Fruit fly (Drosophila melanogaster) whole organism, embryonic: ENCODE measurements around the gene CG8112.

Source experiments
- Blimp-1 ChIP-seq: fragments of 200-800 bp; sonication (Bioruptor generic); optimal IDR thresholded peaks from 3 replicates; lab custom pipeline; 2018; ENCODE audit warnings: missing biosample characterization, missing genetic modification characterization, mild to moderate bottlenecking, moderate library complexity, missing genetic modification reagents
- Bteb2 ChIP-seq: fragments of 200-800 bp; sonication (Bioruptor generic); optimal IDR thresholded peaks from 2 replicates; lab custom pipeline; 2016; ENCODE audit warnings: missing biosample characterization, missing genetic modification characterization
- CG10654 ChIP-seq: fragments of 200-800 bp; sonication (Bioruptor generic); optimal IDR thresholded peaks from 2 replicates; lab custom pipeline; 2016; ENCODE audit warnings: missing biosample characterization, missing genetic modification characterization
- az2 ChIP-seq: fragments of 200-800 bp; sonication (Bioruptor generic); optimal IDR thresholded peaks from 3 replicates; lab custom pipeline; 2016; ENCODE audit warnings: missing biosample characterization, missing genetic modification characterization
- br ChIP-seq: fragments of >200 bp; optimal IDR thresholded peaks from 2 replicates; lab custom pipeline; 2017

dm6 chr3R:8676560-8677000 lies 36.2 kb upstream of the CG8112 start, which contains the start of the genes Unc50, CG11755 and CG8043:
- TF ChIP-seq Bteb2 (GFP tag; lab: Kevin White, UChicago): peak; percentile 53
- TF ChIP-seq CG10654: peak; percentile 73
- TF ChIP-seq Blimp-1 (GFP tag; lab: Kevin White, UChicago): no peak
- TF ChIP-seq az2 (GFP tag; lab: Kevin White, UChicago): peak; percentile 79
- TF ChIP-seq br: no peak
